Worm (Caenorhabditis elegans): Measurements from ENCODE around the gene H05C05.4.

The H05C05.4 gene

DNA sequence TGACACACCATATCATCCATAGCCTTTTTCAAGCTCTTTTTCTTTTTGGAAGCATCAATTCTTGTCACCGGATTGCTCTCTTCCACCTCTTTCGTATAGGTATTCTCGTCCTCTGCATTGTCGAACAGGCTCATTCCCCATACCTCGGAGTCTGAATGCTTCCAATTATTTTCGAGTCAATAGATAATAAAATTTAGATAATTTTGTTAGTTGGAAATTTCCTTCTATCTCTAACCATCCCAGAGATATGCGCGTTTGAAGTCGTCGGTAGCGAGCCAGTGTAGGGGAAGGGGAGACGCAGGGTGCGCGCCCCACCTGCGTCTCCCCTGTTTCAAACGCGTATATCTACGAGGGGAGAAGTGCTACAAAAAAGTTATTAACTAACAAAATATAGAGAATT is 25.1 kb downstream of the H05C05.4 start:
- no peak for TF ChIP-seq ets-4 (tag; optimal IDR thresholded peaks at IDR 0.05)
- no peak for TF ChIP-seq pax-1 (tag; optimal IDR thresholded peaks at IDR 0.05)
- no peak for TF ChIP-seq npax-4 (tag; optimal IDR thresholded peaks at IDR 0.05)
- peak; percentile 74 for TF ChIP-seq unc-42 (tag; optimal IDR thresholded peaks at IDR 0.05)

- TF ChIP-seq unc-42 (tag; optimal IDR thresholded peaks at IDR 0.05) = no peak
- no peak for TF ChIP-seq lin-11 (tag; optimal IDR thresholded peaks at IDR 0.05)
- TF ChIP-seq lim-6 (tag; optimal IDR thresholded peaks at IDR 0.05) = no peak
- no peak for TF ChIP-seq ceh-6 (GFP tag; optimal IDR thresholded peaks at IDR 0.05)
- TF ChIP-seq ahr-1 (tag; optimal IDR thresholded peaks at IDR 0.05) = no peak
- TF ChIP-seq ets-4 (tag; optimal IDR thresholded peaks at IDR 0.05) = no peak
- TF ChIP-seq ztf-16 (tag; optimal IDR thresholded peaks at IDR 0.05) = no peak
- no peak for TF ChIP-seq eyg-1 (tag; optimal IDR thresholded peaks at IDR 0.05)
- TF ChIP-seq pqm-1 (tag; optimal IDR thresholded peaks at IDR 0.05) = no peak
- no peak for TF ChIP-seq fkh-10 (GFP tag; optimal IDR thresholded peaks at IDR 0.05)
- TF ChIP-seq ttx-3 (tag; optimal IDR thresholded peaks at IDR 0.05) = no peak
- TF ChIP-seq pat-9 (tag; optimal IDR thresholded peaks at IDR 0.05) = no peak
Observed at ce11 chrIII:2920281-2920680, 25.7 kb downstream of the H05C05.4 start.

- TF ChIP-seq ceh-22 (tag; optimal IDR thresholded peaks at IDR 0.05) (no peak), nhr-11 (tag; optimal IDR thresholded peaks at IDR 0.05) (no peak), ahr-1 (tag; optimal IDR thresholded peaks at IDR 0.05) (no peak), unc-3 (GFP tag; conservative IDR thresholded peaks at IDR 0.05) (0 out of 2 replicates have a peak, but pooled peaks have one; percentile 5), unc-3 (tag; optimal IDR thresholded peaks at IDR 0.05) (no peak)
Observed at ce11 chrIII:2918655-2919054, 27.3 kb downstream of the H05C05.4 start.

DNA sequence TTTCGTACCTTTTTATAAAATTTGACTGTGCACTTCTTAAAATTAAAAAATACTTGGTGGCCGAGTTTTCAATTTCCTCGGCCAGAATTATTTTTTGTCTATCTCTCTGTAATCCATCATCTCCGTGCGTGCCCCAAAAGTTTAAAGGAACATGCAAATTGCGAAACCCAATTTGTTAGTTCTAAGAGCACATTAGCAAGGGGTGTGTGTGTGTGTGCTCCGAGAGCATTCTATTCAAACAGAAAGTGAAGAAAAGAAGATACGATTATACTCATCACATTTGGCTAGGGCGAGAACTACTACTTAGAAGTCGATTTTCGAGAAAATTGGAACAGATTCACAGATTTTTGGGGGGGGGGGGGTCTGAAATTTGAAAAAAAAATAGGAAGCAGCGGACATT is 32.0 kb downstream of the H05C05.4 start:
- no peak for TF ChIP-seq madf-2 (tag; optimal IDR thresholded peaks at IDR 0.05)
- TF ChIP-seq ceh-9 (tag; optimal IDR thresholded peaks at IDR 0.05) = no peak
- peak; percentile 46 for TF ChIP-seq fkh-10 (GFP tag; optimal IDR thresholded peaks at IDR 0.05)
- TF ChIP-seq gmeb-2 (tag; optimal IDR thresholded peaks at IDR 0.05) = no peak
- TF ChIP-seq fax-1 (tag; optimal IDR thresholded peaks at IDR 0.05) = no peak
- peak; percentile 13 for TF ChIP-seq ceh-31 (tag; optimal IDR thresholded peaks at IDR 0.05)
- TF ChIP-seq unc-42 (tag; optimal IDR thresholded peaks at IDR 0.05) = peak; percentile 99
- TF ChIP-seq ceh-45 (GFP tag; IDR thresholded peaks at IDR 0.05) = no peak

DNA sequence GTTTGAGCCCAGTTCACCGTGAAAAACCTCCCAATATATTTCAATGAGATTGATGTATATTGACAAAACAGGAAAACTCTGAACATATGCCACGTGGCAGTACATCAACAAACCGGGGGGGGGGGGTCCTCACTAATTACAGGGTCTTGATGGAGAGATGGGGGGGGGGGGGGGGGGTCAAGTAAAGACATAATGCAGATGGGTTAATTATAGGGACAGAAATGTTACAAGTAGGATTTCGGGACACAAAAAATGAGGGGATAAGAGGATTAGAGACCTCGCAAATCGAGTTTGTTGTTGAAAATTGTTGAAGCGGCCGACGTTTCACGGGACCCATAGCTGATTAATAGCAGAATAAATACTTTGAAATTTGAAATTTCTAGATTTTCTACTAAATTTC is 33.1 kb downstream of the H05C05.4 start:
- no peak for TF ChIP-seq elt-4 (tag; optimal IDR thresholded peaks at IDR 0.05)

DNA sequence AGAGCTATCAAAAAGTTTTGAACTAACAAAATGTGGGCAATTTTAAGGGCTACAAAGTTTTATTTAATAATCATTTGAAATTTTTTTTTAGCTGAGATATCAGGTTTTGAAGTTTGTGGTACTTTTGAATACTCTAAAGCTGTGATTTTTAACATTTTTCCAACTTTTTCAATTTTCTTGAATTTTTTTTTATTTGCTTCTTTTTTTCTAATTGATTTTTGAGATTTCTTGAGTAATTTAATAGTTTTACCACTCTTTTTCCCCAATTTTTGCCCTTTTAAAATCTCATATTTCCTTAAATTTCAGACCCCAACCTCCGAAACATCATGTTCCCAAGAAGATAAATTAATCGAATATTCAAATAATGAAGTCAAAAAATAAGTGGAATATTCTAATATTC is 35.4 kb downstream of the H05C05.4 start, which contains the start of gene cdh-1:
Gene cdh-1 (plus strand): TSS at position 301 of the 400 bp plus-strand sequence.
- TF ChIP-seq ttx-3 (tag; optimal IDR thresholded peaks at IDR 0.05) (no peak), hlh-6 (tag; optimal IDR thresholded peaks at IDR 0.05) (no peak), hlh-30 (tag; optimal IDR thresholded peaks at IDR 0.05; ENCODE audit: insufficient read depth) (no peak), ceh-30 (tag; optimal IDR thresholded peaks at IDR 0.05) (no peak), pqm-1 (tag; optimal IDR thresholded peaks at IDR 0.05) (no peak), ets-4 (tag; optimal IDR thresholded peaks at IDR 0.05) (no peak), nhr-232 (tag; optimal IDR thresholded peaks at IDR 0.05) (no peak), lim-6 (tag; optimal IDR thresholded peaks at IDR 0.05) (no peak), ceh-19 (GFP tag; optimal IDR thresholded peaks at IDR 0.05) (no peak), madf-2 (tag; optimal IDR thresholded peaks at IDR 0.05) (no peak), ama-1 (optimal IDR thresholded peaks at IDR 0.05) (no peak), unc-55 (GFP tag; optimal IDR thresholded peaks at IDR 0.05) (no peak), ceh-9 (tag; optimal IDR thresholded peaks at IDR 0.05) (no peak), nfya-1 (tag; optimal IDR thresholded peaks at IDR 0.05) (no peak), T23F11.4 (GFP tag; optimal IDR thresholded peaks at IDR 0.05) (no peak), ceh-14 (tag; optimal IDR thresholded peaks at IDR 0.05) (no peak), fkh-6 (tag; optimal IDR thresholded peaks at IDR 0.05) (no peak), syd-9 (tag; optimal IDR thresholded peaks at IDR 0.05) (no peak), pha-4 (tag; optimal IDR thresholded peaks at IDR 0.05) (no peak), hlh-15 (tag; optimal IDR thresholded peaks at IDR 0.05) (no peak)
